Fruit fly (Drosophila melanogaster): ENCODE results near the gene dnc.

Gene dnc

dm6 chrX:3176193-3176592 is at the start of gene dnc:
dnc (plus strand) TSS chrX:3176440.
- no peak for TF ChIP-seq CG17801 (GFP tag; optimal IDR thresholded peaks at IDR 0.05; ENCODE audit: partially characterized antibody)

DNA sequence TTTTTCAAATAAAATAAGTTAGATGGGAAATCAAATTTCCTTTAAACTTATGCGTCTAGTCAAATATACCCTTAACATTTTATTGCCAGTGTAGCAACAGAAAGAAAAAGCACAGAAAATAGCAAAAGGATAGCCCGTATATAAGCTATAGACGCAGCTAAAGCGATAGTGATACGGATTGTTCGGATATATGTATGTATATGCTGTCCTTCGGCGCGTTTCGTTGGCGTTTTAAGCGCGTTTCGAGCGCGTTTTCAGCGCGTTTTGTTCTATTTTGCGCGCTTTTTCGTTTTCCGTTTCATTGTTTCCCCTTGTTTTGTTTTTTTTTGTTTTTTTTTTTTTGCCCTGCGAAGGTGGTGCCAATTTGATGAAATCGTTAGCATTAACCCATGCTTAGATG is 48.7 kb upstream of the dnc start:
- TF ChIP-seq CG17801 (GFP tag; optimal IDR thresholded peaks at IDR 0.05; ENCODE audit: partially characterized antibody): no peak

dm6 chrX:3131978-3132377 is 44.3 kb upstream of the dnc start:
- no peak for TF ChIP-seq CG17801 (GFP tag; optimal IDR thresholded peaks at IDR 0.05; ENCODE audit: partially characterized antibody)

DNA sequence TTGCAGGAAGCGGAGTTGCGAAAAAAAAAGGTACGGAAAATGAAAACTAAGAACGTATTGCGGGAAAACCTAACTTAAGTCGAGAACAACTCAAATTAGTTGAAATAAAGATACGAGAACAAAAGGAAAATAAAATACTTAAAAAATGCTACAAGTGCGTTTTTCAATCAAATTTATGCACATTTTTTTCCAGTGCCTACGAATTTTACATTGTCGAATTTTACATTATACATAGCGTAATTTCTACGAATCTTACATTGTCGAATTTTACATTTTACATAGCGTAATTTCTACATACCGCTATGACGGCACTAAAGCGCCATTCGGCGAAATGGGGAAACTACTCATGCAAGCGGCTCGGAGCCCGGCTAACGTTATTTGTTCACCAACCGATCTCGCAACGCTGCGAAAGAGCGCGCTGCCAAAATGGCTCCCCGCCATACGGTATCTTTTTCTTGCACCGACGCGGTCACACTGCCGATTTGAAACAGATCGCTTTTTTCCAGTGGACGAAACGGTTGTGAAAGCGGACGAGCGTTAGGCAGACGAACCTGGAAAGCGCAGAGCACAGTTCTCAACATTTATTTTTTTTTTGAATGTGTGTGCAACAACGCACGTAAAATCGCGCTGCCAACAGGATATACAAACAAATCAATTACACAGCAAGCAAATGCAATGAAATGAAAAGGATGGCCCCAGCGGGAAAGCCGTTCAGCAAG is 41.7 kb upstream of the dnc start, which contains the start of gene N:
Gene N (plus strand): TSS at position 488 of the 719 bp plus-strand sequence.
- peak; percentile 5 for TF ChIP-seq CG17801 (GFP tag; optimal IDR thresholded peaks at IDR 0.05; ENCODE audit: partially characterized antibody)

- no peak for TF ChIP-seq CG17801 (GFP tag; optimal IDR thresholded peaks at IDR 0.05; ENCODE audit: partially characterized antibody)
These were observed 41.2 kb upstream of the dnc start for dm6 chrX:3135102-3135393.

DNA sequence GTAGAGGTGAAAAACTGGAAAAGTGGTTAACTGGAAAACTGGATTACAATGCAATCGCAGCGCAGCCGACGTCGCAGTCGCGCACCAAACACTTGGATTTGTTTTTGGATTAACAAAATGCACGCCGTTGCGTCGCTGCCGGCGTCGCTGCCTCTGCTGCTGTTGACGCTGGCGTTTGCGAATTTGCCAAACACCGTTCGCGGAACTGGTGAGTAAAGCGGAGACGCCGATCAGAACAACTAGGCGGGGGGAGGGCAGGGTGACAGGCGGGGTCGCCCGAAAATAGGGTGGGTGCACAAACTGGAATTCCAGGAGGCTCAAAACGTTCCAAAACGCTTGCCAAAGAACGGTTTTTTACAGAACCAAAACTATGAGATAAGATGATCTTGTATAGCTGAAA is 40.6 kb upstream of the dnc start:
- TF ChIP-seq CG17801 (GFP tag; optimal IDR thresholded peaks at IDR 0.05; ENCODE audit: partially characterized antibody): no peak

- TF ChIP-seq CG17801 (GFP tag; optimal IDR thresholded peaks at IDR 0.05; ENCODE audit: partially characterized antibody): no peak
These were observed 39.7 kb upstream of the dnc start for dm6 chrX:3136338-3137086.

DNA sequence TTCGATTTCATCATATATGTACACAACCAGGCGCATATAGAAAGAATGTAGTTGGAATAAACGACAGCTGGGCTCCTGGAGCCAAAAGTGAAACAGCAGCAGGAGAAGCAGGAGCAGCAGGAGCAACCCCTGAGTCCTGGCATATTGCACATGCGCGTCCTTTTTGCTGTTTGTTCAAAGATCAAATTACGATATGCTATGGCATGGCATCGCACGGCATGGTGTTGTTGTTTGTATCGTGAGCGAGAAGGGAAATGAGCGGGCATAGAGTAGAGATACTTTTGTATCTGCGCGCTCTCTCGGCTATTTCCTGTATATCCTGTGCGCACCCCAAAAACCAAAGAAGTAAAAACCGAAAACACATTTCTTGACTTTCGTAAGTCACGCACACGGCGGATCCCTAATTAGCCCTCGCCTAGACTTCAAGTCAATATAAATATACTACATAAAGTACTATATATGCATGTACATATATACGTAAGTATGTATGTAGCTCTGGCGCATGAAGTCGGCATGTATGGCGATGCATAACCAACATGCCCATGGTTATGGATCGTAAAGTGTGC is 38.3 kb upstream of the dnc start:
- no peak for TF ChIP-seq CG17801 (GFP tag; optimal IDR thresholded peaks at IDR 0.05; ENCODE audit: partially characterized antibody)

- no peak for TF ChIP-seq CG17801 (GFP tag; optimal IDR thresholded peaks at IDR 0.05; ENCODE audit: partially characterized antibody)
These were observed 36.3 kb upstream of the dnc start for dm6 chrX:3139961-3140360.

DNA sequence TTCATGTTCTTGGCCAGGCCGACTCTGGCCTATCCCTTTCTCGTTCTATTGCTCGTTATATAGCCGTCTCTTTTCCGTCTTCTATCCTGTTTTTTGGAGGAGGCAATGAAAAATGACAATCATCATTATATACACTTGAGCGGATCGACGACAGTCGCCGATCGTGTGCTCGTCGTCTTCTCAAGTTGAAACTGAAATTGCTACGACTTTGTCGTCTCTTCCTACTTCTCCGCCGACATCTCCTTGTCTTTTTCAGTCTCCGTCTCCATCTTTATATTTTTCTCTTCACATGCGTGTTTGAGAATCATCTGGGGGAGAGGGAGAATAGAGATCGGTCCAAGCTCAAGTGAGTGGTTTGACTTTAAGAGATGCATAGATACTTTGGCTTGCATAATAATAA is 35.4 kb upstream of the dnc start:
- no peak for TF ChIP-seq CG17801 (GFP tag; optimal IDR thresholded peaks at IDR 0.05; ENCODE audit: partially characterized antibody)

- TF ChIP-seq CG17801 (GFP tag; optimal IDR thresholded peaks at IDR 0.05; ENCODE audit: partially characterized antibody): no peak
These were observed 34.1 kb upstream of the dnc start for dm6 chrX:3142090-3142489.

dm6 chrX:3143235-3144030 is 32.8 kb upstream of the dnc start:
- no peak for TF ChIP-seq CG17801 (GFP tag; optimal IDR thresholded peaks at IDR 0.05; ENCODE audit: partially characterized antibody)

DNA sequence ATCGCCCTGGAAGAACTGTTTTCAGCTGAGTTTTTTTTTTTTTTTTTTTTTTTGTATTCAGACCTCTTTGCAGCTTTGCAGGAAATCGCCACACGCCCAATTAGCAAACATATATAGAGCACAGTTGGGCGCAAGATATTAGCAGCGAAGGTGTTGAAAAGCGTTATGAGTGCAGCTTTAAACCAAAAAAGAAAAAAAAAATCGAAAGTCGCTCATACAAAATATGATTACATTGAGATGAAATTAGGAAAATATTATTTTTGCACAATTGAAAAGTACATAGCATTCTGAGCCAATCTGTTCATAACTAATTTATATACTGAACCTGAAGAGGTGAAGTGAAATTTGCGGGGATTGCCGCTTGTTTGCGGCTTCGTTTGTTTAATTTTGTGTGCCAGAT is 29.2 kb upstream of the dnc start:
- peak; percentile 10 for TF ChIP-seq CG17801 (GFP tag; optimal IDR thresholded peaks at IDR 0.05; ENCODE audit: partially characterized antibody)

- TF ChIP-seq CG17801 (GFP tag; optimal IDR thresholded peaks at IDR 0.05; ENCODE audit: partially characterized antibody): no peak
These were observed 25.4 kb upstream of the dnc start for dm6 chrX:3150655-3151486.

dm6 chrX:3151487-3151818 is 24.8 kb upstream of the dnc start:
- TF ChIP-seq CG17801 (GFP tag; optimal IDR thresholded peaks at IDR 0.05; ENCODE audit: partially characterized antibody): no peak

All from ovary, adult (tissue).